Worm (Caenorhabditis elegans): ENCODE measurements around the gene nlp-7.

nlp-7 gene

DNA sequence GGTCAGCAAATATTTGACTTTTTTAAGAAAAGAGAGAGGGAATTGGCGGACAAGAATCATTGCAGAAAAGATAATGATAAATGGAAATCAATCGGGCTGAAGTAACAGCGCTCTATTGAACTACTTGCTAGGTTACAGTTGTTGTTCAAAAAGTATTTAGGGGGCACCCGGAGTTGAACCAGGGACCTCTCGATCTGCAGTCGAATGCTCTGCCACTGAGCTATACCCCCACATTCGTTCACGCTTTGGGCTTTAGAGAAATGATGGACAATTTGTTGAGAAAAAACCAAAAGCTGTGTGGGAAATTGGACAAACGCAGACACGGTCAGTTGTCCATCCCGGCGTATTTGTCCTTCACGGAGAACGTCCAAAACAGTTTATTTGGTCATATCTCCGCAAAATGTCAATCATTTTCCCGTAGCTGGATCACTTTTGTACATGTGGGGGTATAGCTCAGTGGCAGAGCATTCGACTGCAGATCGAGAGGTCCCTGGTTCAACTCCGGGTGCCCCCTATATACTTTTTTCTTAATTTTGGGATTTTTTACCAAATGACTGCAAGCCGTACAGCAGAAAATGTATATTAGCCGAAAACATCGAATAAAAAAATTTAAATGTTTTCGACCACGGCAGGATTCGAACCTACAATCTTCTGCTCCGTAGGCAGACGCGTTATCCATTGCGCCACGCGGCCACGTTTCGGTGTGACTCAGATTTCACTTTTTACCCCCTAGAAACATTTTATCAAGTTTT is 31.0 kb downstream of the nlp-7 start (continued):
- TF ChIP-seq mes-2 (tag; optimal IDR thresholded peaks at IDR 0.05; ENCODE audit: poor library complexity, severe bottlenecking), result no peak
- 0 out of 2 replicates have a peak, but pooled peaks have one; percentile 40 for TF ChIP-seq ceh-20 (GFP tag; IDR thresholded peaks at IDR 0.05)
- TF ChIP-seq Y5F2A.4 (GFP tag; optimal IDR thresholded peaks at IDR 0.05), result no peak
- TF ChIP-seq lin-29 (GFP tag; IDR thresholded peaks at IDR 0.05), result no peak
- TF ChIP-seq D1046.2 (GFP tag; IDR thresholded peaks at IDR 0.05), result peak; percentile 59; the same call in 1 of the 2 replicates
- peak; percentile 34 for TF ChIP-seq dmd-6 (GFP tag; IDR thresholded peaks at IDR 0.05)
- TF ChIP-seq dpl-1 (GFP tag; optimal IDR thresholded peaks at IDR 0.05), result peak; percentile 3
- TF ChIP-seq mdt-29 (GFP tag; IDR thresholded peaks at IDR 0.05), result 0 out of 2 replicates have a peak, but pooled peaks have one; percentile 36
- TF ChIP-seq mdl-1 (tag; optimal IDR thresholded peaks at IDR 0.05), result no peak
- peak; percentile 55 for TF ChIP-seq lir-3 (tag; optimal IDR thresholded peaks at IDR 0.05)
- no peak for TF ChIP-seq ces-1 (GFP tag; optimal IDR thresholded peaks at IDR 0.05)
- TF ChIP-seq daf-8 (GFP tag; IDR thresholded peaks at IDR 0.05), result no peak
- TF ChIP-seq T26A8.4 (GFP tag; IDR thresholded peaks at IDR 0.05), result peak; percentile 89
- peak; percentile 57; the same call in 1 of the 2 replicates for TF ChIP-seq F44E2.7 (GFP tag; IDR thresholded peaks at IDR 0.05)
- TF ChIP-seq ceh-44 (GFP tag; IDR thresholded peaks at IDR 0.05), result peak; percentile 36; the same call in 1 of the 2 replicates
- no peak for TF ChIP-seq aly-2 (tag; optimal IDR thresholded peaks at IDR 0.05)
- TF ChIP-seq php-3 (GFP tag; IDR thresholded peaks at IDR 0.05), result 0 out of 2 replicates have a peak, but pooled peaks have one; percentile 35
- no peak for TF ChIP-seq fos-1 (tag; optimal IDR thresholded peaks at IDR 0.05)

DNA sequence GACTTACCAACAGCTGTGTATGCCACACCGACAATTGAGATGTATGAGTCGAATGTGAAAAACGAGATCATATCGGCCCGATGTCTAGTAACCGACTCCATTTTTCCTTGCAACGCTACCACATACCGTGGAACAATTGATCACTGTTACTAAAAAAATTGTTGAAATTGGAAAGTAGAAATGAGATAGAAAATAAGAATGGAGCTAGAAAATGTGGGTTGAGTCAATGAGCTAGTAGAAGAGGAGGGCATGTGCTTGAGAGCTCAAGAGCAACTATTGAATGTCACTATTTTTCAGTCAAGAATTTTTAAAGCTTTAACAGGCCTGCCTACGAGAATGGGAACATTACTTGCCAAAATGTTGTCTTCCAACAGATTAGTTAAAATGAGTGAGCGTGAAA is 32.1 kb downstream of the nlp-7 start, which contains the start of gene K01A12.3:
TSS of gene K01A12.3 (minus strand) at position 101 of the 400 bp plus-strand sequence.
- TF ChIP-seq unc-62 (GFP tag; optimal IDR thresholded peaks at IDR 0.05 in 1 of 2), result peak in 1 of 2 experiments; percentile 12
- no peak for TF ChIP-seq unc-62 (tag; optimal IDR thresholded peaks at IDR 0.05)
- TF ChIP-seq daf-19 (GFP tag; conservative IDR thresholded peaks at IDR 0.05), result no peak

ce11 chrX:8638679-8639184 is 45.8 kb downstream of the nlp-7 start:
- TF ChIP-seq lim-7 (GFP tag; IDR thresholded peaks at IDR 0.05) (peak; percentile 62), dve-1 (tag; optimal IDR thresholded peaks at IDR 0.05; ENCODE audit: insufficient read depth) (peak; percentile 31), mes-2 (tag; optimal IDR thresholded peaks at IDR 0.05; ENCODE audit: poor library complexity, severe bottlenecking) (peak; percentile 56), lir-3 (tag; optimal IDR thresholded peaks at IDR 0.05) (peak; percentile 80), zfp-3 (GFP tag; conservative IDR thresholded peaks at IDR 0.05) (no peak; the same call in 1 of the 2 replicates), F26F4.8 (GFP tag; conservative IDR thresholded peaks at IDR 0.05) (peak; percentile 93), hlh-30 (tag; optimal IDR thresholded peaks at IDR 0.05; ENCODE audit: insufficient read depth) (peak; percentile 24), aha-1 (tag) (peak; percentile 79), unc-62 (GFP tag; optimal IDR thresholded peaks at IDR 0.05 in 1 of 2) (no peak), unc-62 (tag; optimal IDR thresholded peaks at IDR 0.05) (no peak), daf-16 (GFP tag; optimal IDR thresholded peaks at IDR 0.05) (peak in 1 of 2 experiments; percentile 84), daf-16 (tag; optimal IDR thresholded peaks at IDR 0.05) (peak; percentile 13), madf-5 (GFP tag; IDR thresholded peaks at IDR 0.05) (peak; percentile 10 to 75; a peak in 2 of 4 replicates), arid-1 (GFP tag; conservative IDR thresholded peaks at IDR 0.05) (peak; percentile 67), F44E2.7 (GFP tag; IDR thresholded peaks at IDR 0.05) (peak; percentile 88), Y105C5A.15 (GFP tag; IDR thresholded peaks at IDR 0.05) (peak; percentile 71; the same call in 1 of the 2 replicates), nhr-102 (tag; optimal IDR thresholded peaks at IDR 0.05) (peak; percentile 55), ces-1 (GFP tag; optimal IDR thresholded peaks at IDR 0.05) (no peak), spr-1 (tag; optimal IDR thresholded peaks at IDR 0.05) (peak; percentile 53), jun-1 (tag; optimal IDR thresholded peaks at IDR 0.05) (no peak), ctbp-1 (GFP tag; IDR thresholded peaks at IDR 0.05) (peak; percentile 62; the same call in 1 of the 2 replicates), skn-1 (tag; optimal IDR thresholded peaks at IDR 0.05) (no peak), ztf-7 (tag; optimal IDR thresholded peaks at IDR 0.05) (no peak), ceh-32 (tag; optimal IDR thresholded peaks at IDR 0.05; ENCODE audit: poor library complexity) (peak; percentile 25), nhr-48 (tag; optimal IDR thresholded peaks at IDR 0.05) (peak; percentile 43), php-3 (GFP tag; IDR thresholded peaks at IDR 0.05) (peak; percentile 48; the same call in 1 of the 2 replicates), daf-19 (GFP tag; conservative IDR thresholded peaks at IDR 0.05) (peak; percentile 77; the same call in 1 of the 2 replicates), Y48G9A.11 (GFP tag; IDR thresholded peaks at IDR 0.05) (peak; percentile 55; the same call in 1 of the 2 replicates), pha-4 (GFP tag; IDR thresholded peaks at IDR 0.05) (peak; percentile 64), pha-4 (tag; optimal IDR thresholded peaks at IDR 0.05) (no peak), nhr-42 (GFP tag; IDR thresholded peaks at IDR 0.05) (peak; percentile 38; the same call in 1 of the 2 replicates)
